Worm (Caenorhabditis elegans): ENCODE results near the gene C11H1.5.

The C11H1.5 gene

ce11 chrX:14255031-14255430 lies 47.9 kb downstream of the C11H1.5 start, which contains the start of gene E02H4.5:
Gene E02H4.5 (minus strand): TSS chrX:14255131.
- TF ChIP-seq hmbx-1 (tag; optimal IDR thresholded peaks at IDR 0.05) (no peak), tbx-11 (GFP tag; IDR thresholded peaks at IDR 0.05) (no peak), tbx-37 (GFP tag; conservative IDR thresholded peaks at IDR 0.05) (no peak), hnd-1 (tag; optimal IDR thresholded peaks at IDR 0.05) (no peak), B0310.2 (tag; optimal IDR thresholded peaks at IDR 0.05) (no peak), F13C5.2 (tag; optimal IDR thresholded peaks at IDR 0.05) (no peak), scrt-1 (GFP tag; IDR thresholded peaks at IDR 0.05) (no peak), pes-1 (GFP tag; IDR thresholded peaks at IDR 0.05) (no peak), hmg-4 (GFP tag; optimal IDR thresholded peaks at IDR 0.05) (no peak), tra-4 (tag; optimal IDR thresholded peaks at IDR 0.05) (no peak), ceh-13 (GFP tag; optimal IDR thresholded peaks at IDR 0.05) (no peak), aly-1 (tag; optimal IDR thresholded peaks at IDR 0.05) (no peak), sea-1 (GFP tag; conservative IDR thresholded peaks at IDR 0.05) (no peak)

- TF ChIP-seq ets-7 (tag; optimal IDR thresholded peaks at IDR 0.05) (no peak), tbx-11 (GFP tag; IDR thresholded peaks at IDR 0.05) (no peak), hmbx-1 (tag; optimal IDR thresholded peaks at IDR 0.05) (no peak), aly-1 (tag; optimal IDR thresholded peaks at IDR 0.05) (no peak), tra-4 (tag; optimal IDR thresholded peaks at IDR 0.05) (no peak), tbx-37 (GFP tag; conservative IDR thresholded peaks at IDR 0.05) (no peak), pes-1 (GFP tag; IDR thresholded peaks at IDR 0.05) (no peak), sea-1 (GFP tag; conservative IDR thresholded peaks at IDR 0.05) (no peak)
Measured at ce11 chrX:14252042-14252441, 50.9 kb downstream of the C11H1.5 start, which contains the start of gene E02H4.6. Gene E02H4.6 (minus strand): TSS chrX:14252142.

All from whole organism, early embryonic.